Fruit fly (Drosophila melanogaster) whole organism, embryonic: ENCODE results near the gene Gs2.

Source experiments
- Antp ChIP-seq: fragments of 200-800 bp; sonication (Bioruptor generic); optimal IDR thresholded peaks from 3 replicates; lab custom pipeline; 2016; ENCODE audit warnings: missing biosample characterization, missing genetic modification characterization
- BtbVII ChIP-seq: fragments of 200-800 bp; sonication (Bioruptor generic); optimal IDR thresholded peaks from 3 replicates; lab custom pipeline; 2017; ENCODE audit warnings: missing biosample characterization, mild to moderate bottlenecking, missing genetic modification characterization
- Bteb2 ChIP-seq: fragments of 200-800 bp; sonication (Bioruptor generic); optimal IDR thresholded peaks from 2 replicates; lab custom pipeline; 2016; ENCODE audit warnings: missing biosample characterization, missing genetic modification characterization
- CG11696 ChIP-seq: fragments of 200-800 bp; sonication (Bioruptor generic); IDR thresholded peaks from 2 replicates; pipeline ENCODE4 v1.3.6; 2022; ENCODE audit warnings: missing biosample characterization, missing genetic modification characterization
- CG13296 ChIP-seq: fragments of 200-800 bp; sonication (Bioruptor generic); optimal IDR thresholded peaks from 3 replicates; lab custom pipeline; 2018; ENCODE audit warnings: missing biosample characterization, mild to moderate bottlenecking, missing genetic modification characterization
- CG14050 ChIP-seq: fragments of 200-800 bp; sonication (Bioruptor generic); IDR thresholded peaks from 3 replicates; pipeline ENCODE4 v1.3.6; 2022; ENCODE audit warnings: missing biosample characterization, missing genetic modification characterization
- CG14667 ChIP-seq: fragments of 200-800 bp; sonication (Bioruptor generic); IDR thresholded peaks from 2 replicates; pipeline ENCODE4 v1.3.6; 2022; ENCODE audit warnings: missing biosample characterization, missing genetic modification characterization
- CG14710 ChIP-seq: fragments of 200-800 bp; sonication (Bioruptor generic); optimal IDR thresholded peaks from 3 replicates; lab custom pipeline; 2019; ENCODE audit warnings: missing biosample characterization, mild to moderate bottlenecking, missing genetic modification characterization, moderate library complexity
- CG17361 ChIP-seq: fragments of 200-800 bp; sonication (Bioruptor generic); IDR thresholded peaks from 3 replicates; pipeline ENCODE4 v1.3.6; 2022; ENCODE audit warnings: missing biosample characterization, missing genetic modification characterization
- CG17385 ChIP-seq: fragments of 200-800 bp; sonication (Bioruptor generic); optimal IDR thresholded peaks from 3 replicates; lab custom pipeline; 2018; ENCODE audit warnings: missing biosample characterization, mild to moderate bottlenecking, missing genetic modification characterization
- CG1792 ChIP-seq: fragments of 200-800 bp; sonication (Bioruptor generic); optimal IDR thresholded peaks from 2 replicates; lab custom pipeline; 2016; ENCODE audit warnings: missing biosample characterization, missing genetic modification characterization
- CG18599 ChIP-seq: fragments of 200-800 bp; sonication (Bioruptor generic); optimal IDR thresholded peaks from 3 replicates; lab custom pipeline; 2017; ENCODE audit warnings: missing biosample characterization, missing genetic modification characterization, mild to moderate bottlenecking, moderate library complexity, missing genetic modification reagents
- CG2116 ChIP-seq: fragments of 200-800 bp; sonication (Bioruptor generic); optimal IDR thresholded peaks from 3 replicates; lab custom pipeline; 2018; ENCODE audit warnings: missing biosample characterization, mild to moderate bottlenecking, missing genetic modification characterization
- CG31224 ChIP-seq: fragments of 200-800 bp; sonication (Bioruptor generic); IDR thresholded peaks from 2 replicates; pipeline ENCODE4 v1.3.6; 2022; ENCODE audit warnings: missing biosample characterization, missing genetic modification characterization
- CG33557 ChIP-seq: fragments of 200-800 bp; sonication (Bioruptor generic); optimal IDR thresholded peaks from 2 replicates; lab custom pipeline; 2019; ENCODE audit warnings: missing biosample characterization, mild to moderate bottlenecking, missing genetic modification characterization, moderate library complexity
- CG34376 ChIP-seq: fragments of 200-800 bp; sonication (Bioruptor generic); optimal IDR thresholded peaks from 2 replicates; lab custom pipeline; 2018; ENCODE audit warnings: missing biosample characterization, mild to moderate bottlenecking, missing genetic modification characterization
- CG4854 ChIP-seq: fragments of 200-800 bp; sonication (Bioruptor generic); optimal IDR thresholded peaks from 2 replicates; lab custom pipeline; 2016; ENCODE audit warnings: missing biosample characterization, missing genetic modification characterization, inconsistent platforms
- CG7357 ChIP-seq: fragments of 200-800 bp; sonication (Bioruptor generic); IDR thresholded peaks from 3 replicates; pipeline ENCODE4 v1.3.6; 2022; ENCODE audit warnings: missing biosample characterization, missing genetic modification characterization
- CG7963 ChIP-seq: fragments of 200-800 bp; sonication (Bioruptor generic); IDR thresholded peaks from 3 replicates; pipeline ENCODE4 v1.3.6; 2022; ENCODE audit warnings: missing biosample characterization, missing genetic modification characterization; ENCODE audit not compliant: partially characterized antibody
- CG8359 ChIP-seq: fragments of 200-800 bp; sonication (Bioruptor generic); optimal IDR thresholded peaks from 2 replicates; lab custom pipeline; 2017; ENCODE audit warnings: missing biosample characterization, mild to moderate bottlenecking, missing genetic modification characterization, borderline replicate concordance
- CG9609 ChIP-seq: fragments of 200-800 bp; sonication (Bioruptor generic); optimal IDR thresholded peaks from 3 replicates; lab custom pipeline; 2016; ENCODE audit warnings: missing biosample characterization, missing genetic modification characterization
- MBD-R2 ChIP-seq: fragments of 200-800 bp; sonication (Bioruptor generic); IDR thresholded peaks from 2 replicates; pipeline ENCODE4 v1.3.6; 2022; ENCODE audit warnings: missing biosample characterization, missing genetic modification characterization
- Max ChIP-seq: fragments of 200-800 bp; sonication (Bioruptor generic); optimal IDR thresholded peaks from 2 replicates; lab custom pipeline; 2016; ENCODE audit warnings: missing biosample characterization, mild to moderate bottlenecking, missing genetic modification characterization
- Opbp ChIP-seq: fragments of 200-800 bp; sonication (Bioruptor generic); IDR thresholded peaks from 3 replicates; pipeline ENCODE4 v1.3.6; 2022; ENCODE audit warnings: missing biosample characterization, missing genetic modification characterization; ENCODE audit not compliant: partially characterized antibody
- Six4 ChIP-seq: fragments of 200-800 bp; sonication (Bioruptor generic); optimal IDR thresholded peaks from 2 replicates; lab custom pipeline; 2016; ENCODE audit warnings: missing biosample characterization, missing genetic modification characterization
- Sry-δ ChIP-seq: fragments of 200-800 bp; sonication (Bioruptor generic); optimal IDR thresholded peaks from 2 replicates; lab custom pipeline; 2016; ENCODE audit warnings: missing biosample characterization, missing genetic modification characterization
- amos ChIP-seq: fragments of 200-800 bp; sonication (Bioruptor generic); IDR thresholded peaks from 2 replicates; pipeline ENCODE4 v1.3.6; 2022; ENCODE audit warnings: missing biosample characterization, missing genetic modification characterization; ENCODE audit not compliant: partially characterized antibody
- bcd ChIP-seq: fragments of 200-800 bp; sonication (Bioruptor generic); optimal IDR thresholded peaks from 2 replicates; lab custom pipeline; 2017; ENCODE audit warnings: missing biosample characterization, mild to moderate bottlenecking, missing genetic modification characterization
- cg ChIP-seq: fragments of 200-800 bp; sonication (Bioruptor generic); optimal IDR thresholded peaks from 3 replicates; lab custom pipeline; 2019; ENCODE audit warnings: missing biosample characterization, mild to moderate bottlenecking, missing genetic modification characterization, moderate library complexity
- dmrt99B ChIP-seq: fragments of 200-800 bp; sonication (Bioruptor generic); optimal IDR thresholded peaks from 2 replicates; lab custom pipeline; 2018; ENCODE audit warnings: missing biosample characterization, mild to moderate bottlenecking, missing genetic modification characterization, moderate library complexity
- dysf ChIP-seq: fragments of 200-800 bp; sonication (Bioruptor generic); IDR thresholded peaks from 3 replicates; pipeline ENCODE4 v1.3.6; 2022; ENCODE audit warnings: missing biosample characterization, missing genetic modification characterization
- esg ChIP-seq: fragments of 200-800 bp; sonication (Bioruptor generic); conservative IDR thresholded peaks from 2 replicates; pipeline ENCODE4 v1.3.6; 2022; ENCODE audit warnings: missing biosample characterization, missing genetic modification characterization
- ewg ChIP-seq: fragments of 200-800 bp; sonication (Bioruptor generic); optimal IDR thresholded peaks from 3 replicates; lab custom pipeline; 2017; ENCODE audit warnings: mild to moderate bottlenecking, missing biosample characterization, missing genetic modification reagents, missing genetic modification characterization
- fd64A ChIP-seq: fragments of 200-800 bp; sonication (Bioruptor generic); optimal IDR thresholded peaks from 3 replicates; lab custom pipeline; 2018; ENCODE audit warnings: missing biosample characterization, mild to moderate bottlenecking, missing genetic modification characterization
- fd96Cb ChIP-seq: fragments of 200-800 bp; sonication (Bioruptor generic); optimal IDR thresholded peaks from 2 replicates; lab custom pipeline; 2018; ENCODE audit warnings: missing biosample characterization, mild to moderate bottlenecking, missing genetic modification characterization, moderate library complexity
- ftz-f1 ChIP-seq: fragments of 200-800 bp; sonication (Bioruptor generic); optimal IDR thresholded peaks from 2 replicates; lab custom pipeline; 2016; ENCODE audit warnings: missing biosample characterization, missing genetic modification characterization
- gfzf ChIP-seq: fragments of 200-800 bp; sonication (Bioruptor generic); optimal IDR thresholded peaks from 2 replicates; lab custom pipeline; 2016; ENCODE audit warnings: missing biosample characterization, mild to moderate bottlenecking, missing genetic modification characterization, moderate library complexity
- hkb ChIP-seq, 2 experiments: fragments of 200-800 bp in 1 of 2; fragments of >200 bp in 1 of 2; sonication (Bioruptor generic) in 1 of 2; IDR thresholded peaks in 1 of 2; optimal IDR thresholded peaks in 1 of 2; 2 replicates each; pipeline versions ENCODE4 v1.3.6 to Lab custom; 2017 to 2022; ENCODE audit warnings: missing biosample characterization in 1 of 2, missing genetic modification characterization in 1 of 2
- kah ChIP-seq: fragments of 200-800 bp; sonication (Bioruptor generic); optimal IDR thresholded peaks from 2 replicates; lab custom pipeline; 2018; ENCODE audit warnings: missing biosample characterization, mild to moderate bottlenecking, missing genetic modification characterization
- ken ChIP-seq: fragments of 200-800 bp; sonication (Bioruptor generic); IDR thresholded peaks from 3 replicates; pipeline ENCODE4 v1.3.6; 2022; ENCODE audit warnings: missing biosample characterization, missing genetic modification characterization
- knrl ChIP-seq: fragments of 200-800 bp; sonication (Bioruptor generic); IDR thresholded peaks from 3 replicates; pipeline ENCODE4 v1.3.6; 2022; ENCODE audit warnings: missing biosample characterization, missing genetic modification characterization; ENCODE audit not compliant: partially characterized antibody
- lab ChIP-seq: fragments of 200-800 bp; sonication (Bioruptor generic); optimal IDR thresholded peaks from 3 replicates; lab custom pipeline; 2017; ENCODE audit warnings: missing biosample characterization, missing genetic modification characterization, mild to moderate bottlenecking, moderate library complexity, missing genetic modification reagents
- lilli ChIP-seq: fragments of 200-800 bp; sonication (Bioruptor generic); optimal IDR thresholded peaks from 3 replicates; lab custom pipeline; 2016; ENCODE audit warnings: missing biosample characterization, missing genetic modification characterization
- pan ChIP-seq, 4 experiments: fragments of >200 bp in 3 of 4; fragments of 200-800 bp in 1 of 4; sonication (Bioruptor generic) in 1 of 4; optimal IDR thresholded peaks in 3 of 4; IDR thresholded peaks in 1 of 4; 2 replicates each; pipeline versions ENCODE4 v1.3.6 to Lab custom; 2017 to 2022; ENCODE audit warnings: missing biosample characterization in 2 of 4, missing genetic modification characterization in 2 of 4, mixed read lengths in 1 of 4
- pb ChIP-seq: fragments of 200-800 bp; sonication (Bioruptor generic); optimal IDR thresholded peaks from 3 replicates; lab custom pipeline; 2016; ENCODE audit warnings: missing biosample characterization, missing genetic modification characterization
- prd ChIP-seq, 3 experiments: fragments of >200 bp in 2 of 3; fragments of 200-800 bp in 1 of 3; sonication (Bioruptor generic) in 1 of 3; optimal IDR thresholded peaks in 2 of 3; IDR thresholded peaks in 1 of 3; 2 replicates in 2 of 3; 3 replicates in 1 of 3; pipeline versions ENCODE4 v1.3.6 to Lab custom; 2017 to 2022; ENCODE audit warnings: missing biosample characterization in 1 of 3, missing genetic modification characterization in 1 of 3
- salm ChIP-seq: fragments of 200-800 bp; sonication (Bioruptor generic); optimal IDR thresholded peaks from 2 replicates; lab custom pipeline; 2018; ENCODE audit warnings: missing biosample characterization, mild to moderate bottlenecking, missing genetic modification characterization
- slp2 ChIP-seq: fragments of 200-800 bp; sonication (Bioruptor generic); optimal IDR thresholded peaks from 2 replicates; lab custom pipeline; 2016; ENCODE audit warnings: missing biosample characterization, missing genetic modification characterization

Gs2 gene

DNA sequence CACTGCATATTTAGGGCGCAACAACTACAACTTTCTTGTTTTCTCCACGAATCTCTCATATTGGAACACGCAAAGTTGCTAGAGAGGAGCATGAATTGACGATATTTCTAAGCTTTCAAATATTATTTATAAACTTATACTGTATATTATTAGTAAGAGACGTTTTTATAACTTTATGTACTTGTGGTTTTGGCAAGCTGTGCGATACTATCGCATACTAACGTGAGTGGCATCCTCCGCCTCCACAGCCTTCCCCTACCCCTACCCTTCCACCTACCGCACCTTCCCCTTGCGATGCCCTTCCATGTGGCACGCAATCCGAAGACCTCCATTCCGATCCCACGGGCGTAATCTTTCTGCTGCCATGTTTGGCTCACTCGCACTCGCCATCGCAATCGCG lies 45.7 kb downstream of the Gs2 start (continued):
- TF ChIP-seq Max (GFP tag; lab: Kevin White, UChicago) (no peak), pb (GFP tag; lab: Kevin White, UChicago) (no peak), Sry-δ (GFP tag; lab: Kevin White, UChicago) (no peak), CG2116 (no peak), Bteb2 (GFP tag; lab: Kevin White, UChicago) (no peak), cg (GFP tag; lab: Kevin White, UChicago) (no peak), slp2 (GFP tag; lab: Kevin White, UChicago) (no peak), CG33557 (no peak), fd64A (GFP tag; lab: Kevin White, UChicago) (no peak), Opbp (GFP tag; lab: Robert Waterston, UW) (no peak), amos (GFP tag; lab: Robert Waterston, UW) (peak; percentile 9; the same call in 1 of the 2 replicates), CG14710 (tag; lab: Kevin White, UChicago) (no peak), lilli (GFP tag; lab: Kevin White, UChicago) (no peak), CG7357 (GFP tag; lab: Robert Waterston, UW) (no peak), CG9609 (GFP tag; lab: Kevin White, UChicago) (no peak), fd96Cb (tag; lab: Kevin White, UChicago) (no peak), pan (optimal IDR thresholded peaks at IDR 0.05; lab: Kevin White, UChicago) (no peak), pan (GFP tag; optimal IDR thresholded peaks at IDR 0.05 in 1 of 2, IDR thresholded peaks at IDR 0.05 in 1 of 2) (peak in 1 of 2 experiments; percentile 58), CG18599 (GFP tag; lab: Kevin White, UChicago) (peak; percentile 27), CG17385 (no peak), CG14667 (GFP tag; lab: Robert Waterston, UW) (peak; percentile 33; the same call in 1 of the 2 replicates), CG34376 (no peak), CG1792 (GFP tag; lab: Kevin White, UChicago) (no peak), CG11696 (GFP tag; lab: Robert Waterston, UW) (no peak), BtbVII (GFP tag; lab: Kevin White, UChicago) (no peak), ewg (GFP tag; lab: Kevin White, UChicago) (no peak), Antp (GFP tag; lab: Kevin White, UChicago) (no peak), lab (no peak), knrl (GFP tag; lab: Robert Waterston, UW) (peak; percentile 40; the same call in 1 of the 3 replicates), CG14050 (GFP tag; lab: Robert Waterston, UW) (0 out of 3 replicates have a peak, but pooled peaks have one; percentile 10), CG7963 (GFP tag; lab: Robert Waterston, UW) (no peak), kah (no peak), esg (GFP tag; lab: Robert Waterston, UW) (0 out of 2 replicates have a peak, but pooled peaks have one; percentile 35), dysf (peak; percentile 34; the same call in 2 of the 3 replicates), gfzf (GFP tag; lab: Kevin White, UChicago) (no peak), prd (optimal IDR thresholded peaks at IDR 0.05; lab: Kevin White, UChicago) (no peak), prd (GFP tag; IDR thresholded peaks at IDR 0.05; lab: Robert Waterston, UW) (peak; percentile 56; the same call in 2 of the 3 replicates), CG31224 (GFP tag; lab: Robert Waterston, UW) (0 out of 2 replicates have a peak, but pooled peaks have one; percentile 42), Six4 (GFP tag; lab: Kevin White, UChicago) (no peak), dmrt99B (peak; percentile 15), ftz-f1 (GFP tag; lab: Kevin White, UChicago) (no peak), ken (no peak), MBD-R2 (GFP tag; lab: Robert Waterston, UW) (no peak), CG13296 (GFP tag; lab: Kevin White, UChicago) (no peak), CG4854 (GFP tag; lab: Kevin White, UChicago) (no peak), salm (no peak), CG8359 (no peak), hkb (optimal IDR thresholded peaks at IDR 0.05; lab: Kevin White, UChicago) (no peak), hkb (GFP tag; IDR thresholded peaks at IDR 0.05; lab: Robert Waterston, UW) (peak; percentile 47; the same call in 1 of the 2 replicates), bcd (GFP tag; lab: Kevin White, UChicago) (no peak), CG17361 (GFP tag; lab: Robert Waterston, UW) (0 out of 3 replicates have a peak, but pooled peaks have one; percentile 16)
